Worm (Caenorhabditis elegans): ENCODE measurements around the gene srsx-28.

Gene srsx-28

DNA sequence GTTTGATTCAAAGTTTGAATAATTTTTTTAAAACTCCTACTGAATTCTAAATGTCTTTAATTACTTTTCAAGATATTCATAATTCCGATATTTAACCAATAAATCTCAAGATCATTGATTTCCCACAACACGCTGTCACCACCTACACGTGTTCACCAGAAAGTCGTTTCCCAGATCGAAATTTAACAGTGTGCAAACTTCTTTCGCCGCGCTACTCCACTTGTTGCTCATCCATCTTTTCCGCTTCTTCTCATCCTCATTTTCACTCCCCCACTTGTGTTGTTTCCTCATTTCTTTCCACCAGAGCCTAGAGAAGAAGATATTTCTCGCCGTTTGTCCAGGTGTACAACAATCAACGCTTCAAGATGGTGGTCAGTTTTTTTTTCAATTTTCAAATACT is 6.7 kb upstream of the srsx-28 start, which contains the start of gene C51E3.9:
Gene C51E3.9, plus strand, starts transcription at position 301 of the 400 bp plus-strand sequence.
- TF ChIP-seq lin-39 (tag; optimal IDR thresholded peaks at IDR 0.05) (peak; percentile 42), tbx-2 (tag; optimal IDR thresholded peaks at IDR 0.05) (no peak)

DNA sequence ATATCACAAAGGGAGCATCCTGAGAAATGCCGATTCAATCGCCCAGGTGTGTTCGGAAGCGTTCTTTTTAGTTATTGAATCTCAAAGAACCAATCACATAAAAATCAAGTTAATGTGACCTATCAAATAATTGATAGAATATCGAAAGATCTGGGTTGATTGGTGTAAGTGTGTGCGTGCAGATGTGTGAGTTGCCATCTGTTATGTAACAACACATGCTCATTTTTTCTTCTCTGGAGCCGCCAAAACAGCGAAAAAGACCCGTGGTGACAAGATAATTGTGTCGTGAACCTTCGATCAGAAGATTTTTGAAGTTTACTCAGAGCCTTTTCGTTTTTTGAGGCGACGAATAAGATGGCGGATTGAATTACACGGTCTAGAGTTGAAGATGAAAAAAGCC is 5.6 kb upstream of the srsx-28 start:
- TF ChIP-seq egl-5 (tag; optimal IDR thresholded peaks at IDR 0.05) (peak; percentile 81), nhr-76 (tag; optimal IDR thresholded peaks at IDR 0.05) (no peak), nfya-1 (tag; optimal IDR thresholded peaks at IDR 0.05; ENCODE audit: insufficient read depth) (peak; percentile 29), lin-15B (tag; optimal IDR thresholded peaks at IDR 0.05) (no peak)

DNA sequence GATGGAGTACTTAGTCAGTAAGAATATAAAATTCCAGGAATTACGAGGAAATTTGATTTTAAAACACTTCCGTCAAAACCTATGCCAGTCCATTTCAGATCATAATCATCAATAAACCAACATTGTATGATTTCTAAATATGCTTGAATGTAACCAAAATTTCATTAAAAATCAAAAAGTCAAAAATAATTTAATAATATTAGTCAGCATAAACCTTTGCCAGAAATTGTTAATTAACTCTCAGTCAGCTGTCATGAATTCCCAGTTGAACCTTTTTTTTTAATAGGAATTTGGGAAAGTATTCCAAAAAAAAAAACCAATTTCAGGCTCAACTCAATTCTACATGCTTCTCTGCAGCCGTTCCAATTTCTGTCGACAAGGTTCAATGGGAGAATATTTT is 4.0 kb upstream of the srsx-28 start, which contains the start of gene srsx-26:
Gene srsx-26, plus strand, starts transcription at position 301 of the 400 bp plus-strand sequence.
- no peak for TF ChIP-seq lsy-12 (tag; optimal IDR thresholded peaks at IDR 0.05)
- TF ChIP-seq aly-2 (tag; optimal IDR thresholded peaks at IDR 0.05): no peak
- no peak for TF ChIP-seq lin-15B (tag; optimal IDR thresholded peaks at IDR 0.05)
- TF ChIP-seq nhr-77 (tag; optimal IDR thresholded peaks at IDR 0.05): no peak
- TF ChIP-seq elt-3 (tag; optimal IDR thresholded peaks at IDR 0.05): no peak
- TF ChIP-seq eor-1 (tag; optimal IDR thresholded peaks at IDR 0.05): no peak
- no peak for TF ChIP-seq mml-1 (tag; optimal IDR thresholded peaks at IDR 0.05)
- no peak for TF ChIP-seq nhr-237 (tag; optimal IDR thresholded peaks at IDR 0.05)
- no peak for TF ChIP-seq egl-5 (tag; optimal IDR thresholded peaks at IDR 0.05)
- TF ChIP-seq daf-12 (tag; optimal IDR thresholded peaks at IDR 0.05): no peak
- no peak for TF ChIP-seq R02D3.7 (tag; optimal IDR thresholded peaks at IDR 0.05)
- no peak for TF ChIP-seq fos-1 (tag; optimal IDR thresholded peaks at IDR 0.05)
- TF ChIP-seq nhr-23 (tag; optimal IDR thresholded peaks at IDR 0.05): no peak
- no peak for TF ChIP-seq nhr-12 (tag; optimal IDR thresholded peaks at IDR 0.05)
- TF ChIP-seq lin-39 (tag; optimal IDR thresholded peaks at IDR 0.05): no peak
- no peak for TF ChIP-seq nhr-43 (tag; optimal IDR thresholded peaks at IDR 0.05; ENCODE audit: poor library complexity, severe bottlenecking)
- TF ChIP-seq snpc-4 (tag; optimal IDR thresholded peaks at IDR 0.05): no peak
- TF ChIP-seq sea-2 (GFP tag; optimal IDR thresholded peaks at IDR 0.05): no peak
- no peak for TF ChIP-seq ZK546.5 (tag; optimal IDR thresholded peaks at IDR 0.05)
- TF ChIP-seq ceh-9 (tag; optimal IDR thresholded peaks at IDR 0.05): no peak

DNA sequence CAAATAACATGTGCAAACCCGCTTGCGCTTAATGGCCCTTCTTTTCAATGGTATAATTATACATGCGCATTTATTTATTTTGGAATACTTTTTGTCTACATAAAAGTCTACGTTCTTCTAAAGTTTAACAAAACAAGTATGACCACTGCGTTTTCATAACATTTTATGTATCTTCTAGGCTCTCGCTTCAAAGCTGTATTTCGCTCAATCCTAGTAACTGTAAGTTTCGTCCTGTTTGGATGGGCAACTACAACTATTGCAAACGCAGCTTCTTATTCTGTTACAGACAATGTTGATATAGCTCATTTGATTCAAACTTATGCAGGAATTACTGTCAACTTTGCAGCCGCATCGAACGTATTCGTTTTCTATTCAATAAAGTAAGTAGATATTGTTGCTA is 2.6 kb upstream of the srsx-28 start, which contains the start of gene srsx-27:
Gene srsx-27, plus strand, starts transcription at position 301 of the 400 bp plus-strand sequence.
- TF ChIP-seq ceh-28 (tag; optimal IDR thresholded peaks at IDR 0.05) (no peak), R02D3.7 (tag; optimal IDR thresholded peaks at IDR 0.05) (no peak), nhr-28 (tag; optimal IDR thresholded peaks at IDR 0.05) (no peak)

DNA sequence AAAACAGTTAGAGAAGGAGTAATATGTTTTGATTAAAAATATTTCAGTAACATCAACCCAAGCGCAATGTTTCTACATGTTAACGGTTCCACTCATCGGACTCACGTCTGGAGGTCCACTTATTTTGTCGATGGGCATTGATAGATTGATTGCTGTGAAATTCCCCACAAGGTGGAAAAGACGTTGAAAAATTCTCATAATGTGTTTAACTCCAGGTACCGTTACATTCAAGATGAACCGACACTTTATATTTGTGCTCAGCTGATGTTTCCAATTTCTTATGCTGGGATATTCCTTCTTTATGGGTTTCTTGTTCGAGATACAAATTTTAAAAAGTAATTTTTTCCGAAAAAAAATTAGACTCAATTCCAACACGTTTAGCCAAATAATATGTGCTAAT is 698 bp downstream of the srsx-28 start:
- no peak for TF ChIP-seq lsy-12 (tag; optimal IDR thresholded peaks at IDR 0.05)
- no peak for TF ChIP-seq nhr-76 (tag; optimal IDR thresholded peaks at IDR 0.05)
- no peak for TF ChIP-seq ceh-16 (tag; optimal IDR thresholded peaks at IDR 0.05)
- no peak for TF ChIP-seq elt-3 (tag; optimal IDR thresholded peaks at IDR 0.05)
- TF ChIP-seq ceh-82 (tag; optimal IDR thresholded peaks at IDR 0.05): no peak
- no peak for TF ChIP-seq nhr-11 (tag; optimal IDR thresholded peaks at IDR 0.05)
- no peak for TF ChIP-seq nhr-28 (tag; optimal IDR thresholded peaks at IDR 0.05)
- TF ChIP-seq fos-1 (tag; optimal IDR thresholded peaks at IDR 0.05): no peak
- TF ChIP-seq mml-1 (tag; optimal IDR thresholded peaks at IDR 0.05): no peak
- TF ChIP-seq elt-2 (tag; optimal IDR thresholded peaks at IDR 0.05): no peak
- TF ChIP-seq ztf-11 (tag; optimal IDR thresholded peaks at IDR 0.05): no peak
- TF ChIP-seq nhr-237 (tag; optimal IDR thresholded peaks at IDR 0.05): no peak
- TF ChIP-seq unc-39 (tag; optimal IDR thresholded peaks at IDR 0.05): no peak
- no peak for TF ChIP-seq egl-27 (tag; optimal IDR thresholded peaks at IDR 0.05)
- no peak for TF ChIP-seq daf-12 (tag; optimal IDR thresholded peaks at IDR 0.05)
- TF ChIP-seq nhr-12 (tag; optimal IDR thresholded peaks at IDR 0.05): no peak
- TF ChIP-seq nfya-1 (tag; optimal IDR thresholded peaks at IDR 0.05; ENCODE audit: insufficient read depth): no peak
- TF ChIP-seq eor-1 (tag; optimal IDR thresholded peaks at IDR 0.05): no peak

DNA sequence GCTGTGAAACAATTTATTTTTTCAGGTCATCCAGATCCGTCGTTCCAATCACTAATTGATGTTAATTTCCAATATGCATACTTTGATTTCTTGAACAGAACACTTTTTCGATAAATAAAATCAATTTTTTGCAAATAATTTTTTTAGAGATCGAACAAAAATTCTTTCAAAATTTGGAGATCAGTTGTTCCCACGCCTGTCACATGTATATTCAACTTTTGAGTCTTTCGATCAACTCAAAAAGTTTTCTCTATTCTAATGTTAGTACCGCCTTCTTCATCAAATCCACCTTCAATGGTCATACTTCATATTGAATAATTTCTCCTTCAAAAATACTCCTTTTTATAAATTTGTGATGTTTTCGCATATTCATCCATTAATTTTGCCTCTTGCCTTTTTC is 2.3 kb downstream of the srsx-28 start, which contains the start of gene srsx-29:
Gene srsx-29, plus strand, starts transcription at position 301 of the 400 bp plus-strand sequence.
- TF ChIP-seq egl-5 (tag; optimal IDR thresholded peaks at IDR 0.05) (no peak), zag-1 (tag; optimal IDR thresholded peaks at IDR 0.05) (no peak), eor-1 (tag; optimal IDR thresholded peaks at IDR 0.05) (no peak), ceh-16 (tag; optimal IDR thresholded peaks at IDR 0.05) (no peak), ztf-11 (tag; optimal IDR thresholded peaks at IDR 0.05) (no peak), tbx-2 (tag; optimal IDR thresholded peaks at IDR 0.05) (no peak), elt-2 (tag; optimal IDR thresholded peaks at IDR 0.05) (no peak), nhr-237 (tag; optimal IDR thresholded peaks at IDR 0.05) (no peak), ceh-82 (tag; optimal IDR thresholded peaks at IDR 0.05) (no peak)

All from whole organism, L3 larva.